Fruit fly (Drosophila melanogaster) whole organism, embryonic: ENCODE data around the gene Muc11A.

Experiments used
- ATbp ChIP-seq: fragments of 200-800 bp; sonication (Bioruptor generic); optimal IDR thresholded peaks from 2 replicates; lab custom pipeline; 2017; ENCODE audit warnings: missing biosample characterization, mild to moderate bottlenecking, missing genetic modification characterization, missing genetic modification reagents
- Atf-2 ChIP-seq: fragments of 200-800 bp; sonication (Bioruptor generic); optimal IDR thresholded peaks from 2 replicates; lab custom pipeline; 2016; ENCODE audit warnings: missing biosample characterization, missing genetic modification characterization
- Atf3 ChIP-seq: fragments of 200-800 bp; sonication (Bioruptor generic); optimal IDR thresholded peaks from 3 replicates; lab custom pipeline; 2016; ENCODE audit warnings: missing biosample characterization, missing genetic modification characterization
- B-H2 ChIP-seq: fragments of 200-800 bp; sonication (Bioruptor generic); optimal IDR thresholded peaks from 2 replicates; lab custom pipeline; 2018; ENCODE audit warnings: missing biosample characterization, mild to moderate bottlenecking, missing genetic modification characterization
- CG10209 ChIP-seq: fragments of 200-800 bp; sonication (Bioruptor generic); optimal IDR thresholded peaks from 3 replicates; lab custom pipeline; 2017; ENCODE audit warnings: missing biosample characterization, mild to moderate bottlenecking, missing genetic modification characterization, missing genetic modification reagents
- CG10366 ChIP-seq: fragments of 200-800 bp; sonication (Bioruptor generic); IDR thresholded peaks from 2 replicates; pipeline ENCODE4 v1.3.6; 2022; ENCODE audit warnings: missing biosample characterization, missing genetic modification characterization
- CG10654 ChIP-seq: fragments of 200-800 bp; sonication (Bioruptor generic); optimal IDR thresholded peaks from 2 replicates; lab custom pipeline; 2016; ENCODE audit warnings: missing biosample characterization, missing genetic modification characterization
- CG11085 ChIP-seq: fragments of 200-800 bp; sonication (Bioruptor generic); IDR thresholded peaks from 2 replicates; pipeline ENCODE4 v1.3.6; 2022; ENCODE audit warnings: missing biosample characterization, missing genetic modification characterization
- CG11723 ChIP-seq: fragments of 200-800 bp; sonication (Bioruptor generic); optimal IDR thresholded peaks from 2 replicates; lab custom pipeline; 2017; ENCODE audit warnings: missing biosample characterization, mild to moderate bottlenecking, missing genetic modification characterization
- CG12942 ChIP-seq: fragments of 200-800 bp; sonication (Bioruptor generic); optimal IDR thresholded peaks from 3 replicates; lab custom pipeline; 2016; ENCODE audit warnings: missing biosample characterization, missing genetic modification characterization
- CG15011 ChIP-seq: fragments of 200-800 bp; sonication (Bioruptor generic); optimal IDR thresholded peaks from 3 replicates; lab custom pipeline; 2018; ENCODE audit warnings: missing biosample characterization, mild to moderate bottlenecking, missing genetic modification characterization
- CG15073 ChIP-seq: fragments of 200-800 bp; sonication (Bioruptor generic); optimal IDR thresholded peaks from 2 replicates; lab custom pipeline; 2016; ENCODE audit warnings: missing biosample characterization, missing genetic modification characterization
- CG16815 ChIP-seq: fragments of 200-800 bp; sonication (Bioruptor generic); optimal IDR thresholded peaks from 3 replicates; lab custom pipeline; 2017; ENCODE audit warnings: missing biosample characterization, mild to moderate bottlenecking, missing genetic modification characterization
- CG18011 ChIP-seq: fragments of 200-800 bp; sonication (Bioruptor generic); optimal IDR thresholded peaks from 2 replicates; lab custom pipeline; 2017; ENCODE audit warnings: missing biosample characterization, missing genetic modification characterization, mild to moderate bottlenecking, moderate library complexity, missing genotype
- CG30403 ChIP-seq: fragments of 200-800 bp; sonication (Bioruptor generic); optimal IDR thresholded peaks from 3 replicates; lab custom pipeline; 2016; ENCODE audit warnings: missing biosample characterization, missing genetic modification characterization
- CG31365 ChIP-seq: fragments of 200-800 bp; sonication (Bioruptor generic); optimal IDR thresholded peaks from 2 replicates; lab custom pipeline; 2018; ENCODE audit warnings: missing biosample characterization, mild to moderate bottlenecking, missing genetic modification characterization
- CG3163 ChIP-seq: fragments of 200-800 bp; sonication (Bioruptor generic); optimal IDR thresholded peaks from 3 replicates; lab custom pipeline; 2016; ENCODE audit warnings: missing biosample characterization, missing genetic modification characterization
- CG3281 ChIP-seq: fragments of 200-800 bp; sonication (Bioruptor generic); optimal IDR thresholded peaks from 3 replicates; lab custom pipeline; 2017; ENCODE audit warnings: missing biosample characterization, mild to moderate bottlenecking, missing genetic modification characterization
- CG6254 ChIP-seq: fragments of 200-800 bp; sonication (Bioruptor generic); optimal IDR thresholded peaks from 3 replicates; lab custom pipeline; 2017; ENCODE audit warnings: mild to moderate bottlenecking, missing biosample characterization, missing genetic modification reagents, missing genetic modification characterization
- CG6683 ChIP-seq: fragments of 200-800 bp; sonication (Bioruptor generic); optimal IDR thresholded peaks from 2 replicates; lab custom pipeline; 2017; ENCODE audit warnings: missing biosample characterization, mild to moderate bottlenecking, missing genetic modification characterization, missing genetic modification reagents
- CG6813 ChIP-seq: fragments of 200-800 bp; sonication (Bioruptor generic); optimal IDR thresholded peaks from 2 replicates; lab custom pipeline; 2017; ENCODE audit warnings: missing biosample characterization, missing genetic modification characterization, mild to moderate bottlenecking, moderate library complexity, missing genetic modification reagents
- CG7839 ChIP-seq: fragments of 200-800 bp; sonication (Bioruptor generic); optimal IDR thresholded peaks from 3 replicates; lab custom pipeline; 2018; ENCODE audit warnings: missing biosample characterization, mild to moderate bottlenecking, missing genetic modification characterization, moderate library complexity
- CG7928 ChIP-seq: fragments of 200-800 bp; sonication (Bioruptor generic); optimal IDR thresholded peaks from 2 replicates; lab custom pipeline; 2017; ENCODE audit warnings: missing biosample characterization, mild to moderate bottlenecking, missing genetic modification characterization
- CG7963 ChIP-seq: fragments of 200-800 bp; sonication (Bioruptor generic); IDR thresholded peaks from 3 replicates; pipeline ENCODE4 v1.3.6; 2022; ENCODE audit warnings: missing biosample characterization, missing genetic modification characterization; ENCODE audit not compliant: partially characterized antibody
- CG7987 ChIP-seq: fragments of 200-800 bp; sonication (Bioruptor generic); optimal IDR thresholded peaks from 2 replicates; lab custom pipeline; 2018; ENCODE audit warnings: missing biosample characterization, mild to moderate bottlenecking, missing genetic modification characterization, moderate library complexity
- CG8290 ChIP-seq, 3 experiments: fragments of 200-800 bp; sonication (Bioruptor generic); optimal IDR thresholded peaks; 2 replicates each; lab custom pipeline; 2016 to 2019; ENCODE audit warnings: missing biosample characterization in 3 of 3, missing genetic modification characterization in 3 of 3, mild to moderate bottlenecking in 2 of 3, moderate library complexity in 1 of 3
- Doc2 ChIP-seq: fragments of 200-800 bp; sonication (Bioruptor generic); IDR thresholded peaks from 2 replicates; pipeline ENCODE4 v1.3.6; 2022; ENCODE audit warnings: missing biosample characterization, missing genetic modification characterization
- Gsc ChIP-seq: fragments of 200-800 bp; sonication (Bioruptor generic); IDR thresholded peaks from 2 replicates; pipeline ENCODE4 v1.3.6; 2022; ENCODE audit warnings: missing biosample characterization, missing genetic modification characterization
- H15 ChIP-seq: fragments of 200-800 bp; sonication (Bioruptor generic); IDR thresholded peaks from 3 replicates; pipeline ENCODE4 v1.3.6; 2022; ENCODE audit warnings: missing biosample characterization, missing genetic modification characterization
- Hr78 ChIP-seq, 2 experiments: fragments of 200-800 bp in 1 of 2; fragments of >200 bp in 1 of 2; sonication (Bioruptor generic) in 1 of 2; optimal IDR thresholded peaks; 2 replicates each; lab custom pipeline; 2017 to 2019; ENCODE audit warnings: missing biosample characterization in 2 of 2, missing genetic modification characterization in 2 of 2, mild to moderate bottlenecking in 1 of 2, moderate library complexity in 1 of 2
- Mrtf ChIP-seq: fragments of 200-800 bp; sonication (Bioruptor generic); IDR thresholded peaks from 3 replicates; pipeline ENCODE4 v1.3.6; 2022; ENCODE audit warnings: missing biosample characterization, missing genetic modification characterization
- Myb ChIP-seq: fragments of 200-800 bp; sonication (Bioruptor generic); optimal IDR thresholded peaks from 2 replicates; lab custom pipeline; 2016; ENCODE audit warnings: missing biosample characterization, missing genetic modification characterization
- Pdp1 ChIP-seq, 2 experiments: fragments of 200-800 bp; sonication (Bioruptor generic); optimal IDR thresholded peaks; 3 replicates each; lab custom pipeline; 2016; ENCODE audit warnings: missing biosample characterization in 2 of 2, missing genetic modification characterization in 2 of 2, mild to moderate bottlenecking in 1 of 2, moderate library complexity in 1 of 2
- bsh ChIP-seq, 2 experiments: fragments of 200-800 bp; sonication (Bioruptor generic); optimal IDR thresholded peaks; 2 replicates each; lab custom pipeline; 2017 to 2018; ENCODE audit warnings: mild to moderate bottlenecking in 2 of 2, missing biosample characterization in 2 of 2, missing genetic modification characterization in 2 of 2, moderate library complexity in 1 of 2
- croc ChIP-seq: fragments of 200-800 bp; sonication (Bioruptor generic); conservative IDR thresholded peaks from 3 replicates; pipeline ENCODE4 v1.3.6; 2022; ENCODE audit warnings: missing biosample characterization, missing genetic modification characterization
- emc ChIP-seq: fragments of 200-800 bp; sonication (Bioruptor generic); optimal IDR thresholded peaks from 2 replicates; lab custom pipeline; 2016; ENCODE audit warnings: missing biosample characterization, missing genetic modification characterization
- esg ChIP-seq: fragments of 200-800 bp; sonication (Bioruptor generic); conservative IDR thresholded peaks from 2 replicates; pipeline ENCODE4 v1.3.6; 2022; ENCODE audit warnings: missing biosample characterization, missing genetic modification characterization
- gem ChIP-seq: fragments of 200-800 bp; sonication (Bioruptor generic); optimal IDR thresholded peaks from 2 replicates; lab custom pipeline; 2019; ENCODE audit warnings: missing biosample characterization, mild to moderate bottlenecking, missing genetic modification characterization, moderate library complexity
- hbn ChIP-seq: fragments of 200-800 bp; sonication (Bioruptor generic); IDR thresholded peaks from 2 replicates; pipeline ENCODE4 v1.3.6; 2022; ENCODE audit warnings: missing biosample characterization, missing genetic modification characterization; ENCODE audit not compliant: partially characterized antibody
- ken ChIP-seq: fragments of 200-800 bp; sonication (Bioruptor generic); IDR thresholded peaks from 3 replicates; pipeline ENCODE4 v1.3.6; 2022; ENCODE audit warnings: missing biosample characterization, missing genetic modification characterization
- kni ChIP-seq: fragments of 200-800 bp; sonication (Bioruptor generic); optimal IDR thresholded peaks from 3 replicates; lab custom pipeline; 2017; ENCODE audit warnings: mild to moderate bottlenecking, missing biosample characterization, missing genetic modification reagents, missing genetic modification characterization
- lab ChIP-seq: fragments of 200-800 bp; sonication (Bioruptor generic); optimal IDR thresholded peaks from 3 replicates; lab custom pipeline; 2017; ENCODE audit warnings: missing biosample characterization, missing genetic modification characterization, mild to moderate bottlenecking, moderate library complexity, missing genetic modification reagents
- lbe ChIP-seq: fragments of 200-800 bp; sonication (Bioruptor generic); optimal IDR thresholded peaks from 2 replicates; lab custom pipeline; 2016; ENCODE audit warnings: missing biosample characterization, mild to moderate bottlenecking, missing genetic modification characterization
- lilli ChIP-seq: fragments of 200-800 bp; sonication (Bioruptor generic); optimal IDR thresholded peaks from 3 replicates; lab custom pipeline; 2016; ENCODE audit warnings: missing biosample characterization, missing genetic modification characterization
- mam ChIP-seq: fragments of 200-800 bp; sonication (Bioruptor generic); optimal IDR thresholded peaks from 3 replicates; lab custom pipeline; 2016; ENCODE audit warnings: missing biosample characterization, missing genetic modification characterization
- nom ChIP-seq: fragments of 200-800 bp; sonication (Bioruptor generic); optimal IDR thresholded peaks from 2 replicates; lab custom pipeline; 2017; ENCODE audit warnings: missing biosample characterization, missing genetic modification characterization, mild to moderate bottlenecking, moderate library complexity, missing genetic modification reagents
- repo ChIP-seq: fragments of 200-800 bp; sonication (Bioruptor generic); optimal IDR thresholded peaks from 2 replicates; lab custom pipeline; 2016; ENCODE audit warnings: missing biosample characterization, missing genetic modification characterization
- row ChIP-seq: fragments of 200-800 bp; sonication (Bioruptor generic); IDR thresholded peaks from 3 replicates; pipeline ENCODE4 v1.3.6; 2022; ENCODE audit warnings: missing biosample characterization, missing genetic modification characterization

Gene Muc11A

DNA sequence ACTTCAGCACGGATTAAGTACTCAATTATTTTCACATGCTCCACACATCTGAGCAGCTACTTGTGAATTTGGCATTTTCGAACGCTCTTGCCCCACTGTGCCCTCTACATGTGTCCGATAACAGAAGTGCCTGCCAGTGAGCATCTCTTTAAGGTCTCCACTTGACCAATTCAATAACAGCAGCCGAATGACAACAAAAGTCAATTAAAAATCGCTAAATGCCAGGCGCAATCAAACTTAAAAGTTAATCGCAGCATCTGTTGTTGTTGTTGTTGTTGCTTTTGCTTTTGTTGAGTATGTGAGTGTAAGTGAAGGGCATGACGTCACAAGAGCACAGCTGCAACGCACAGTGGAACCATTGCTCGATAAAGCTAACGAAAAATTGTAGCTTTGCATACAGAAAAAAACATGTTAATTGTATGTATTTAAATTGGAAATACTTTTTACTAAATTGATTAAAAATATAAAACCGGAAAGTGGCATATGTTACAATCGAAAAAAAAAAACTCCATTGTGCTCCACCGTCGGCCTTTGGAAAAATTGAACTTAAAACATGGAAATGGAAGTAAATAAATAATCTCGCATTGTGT lies 44.7 kb upstream of the Muc11A start (continued):
- TF ChIP-seq CG16815 (GFP tag; lab: Kevin White, UChicago) (no peak), CG7839 (tag; lab: Kevin White, UChicago) (peak; percentile 44), CG6813 (GFP tag; lab: Kevin White, UChicago) (peak; percentile 13), H15 (0 out of 3 replicates have a peak, but pooled peaks have one; percentile 7), nom (peak; percentile 12), lbe (peak; percentile 9), mam (GFP tag; lab: Kevin White, UChicago) (no peak), CG10209 (GFP tag; lab: Kevin White, UChicago) (peak; percentile 16), B-H2 (GFP tag; lab: Kevin White, UChicago) (no peak), repo (no peak), CG7963 (no peak), CG15073 (GFP tag; lab: Kevin White, UChicago) (no peak), ken (GFP tag; lab: Robert Waterston, UW) (peak; percentile 57; the same call in 1 of the 3 replicates), Myb (GFP tag; lab: Kevin White, UChicago) (no peak), CG3281 (GFP tag; lab: Kevin White, UChicago) (no peak), hbn (GFP tag; lab: Robert Waterston, UW) (peak; percentile 25; the same call in 1 of the 2 replicates), row (peak; percentile 69), lab (GFP tag; lab: Kevin White, UChicago) (no peak), CG7928 (no peak), Pdp1 (GFP tag; optimal IDR thresholded peaks at IDR 0.05; lab: Kevin White, UChicago) (peak in 1 of 2 experiments; percentile 27), lilli (GFP tag; lab: Kevin White, UChicago) (peak; percentile 26), CG8290 (GFP tag; optimal IDR thresholded peaks at IDR 0.05; lab: Kevin White, UChicago) (no peak), CG8290 (tag; optimal IDR thresholded peaks at IDR 0.05; lab: Kevin White, UChicago) (peak in 1 of 2 experiments; percentile 29), kni (GFP tag; lab: Kevin White, UChicago) (no peak), CG30403 (GFP tag; lab: Kevin White, UChicago) (peak; percentile 36), emc (GFP tag; lab: Kevin White, UChicago) (no peak), CG6683 (GFP tag; lab: Kevin White, UChicago) (no peak), Atf3 (GFP tag; lab: Kevin White, UChicago) (no peak), esg (GFP tag; lab: Robert Waterston, UW) (peak; percentile 7; the same call in 1 of the 2 replicates), Atf-2 (GFP tag; lab: Kevin White, UChicago) (peak; percentile 13), Doc2 (GFP tag; lab: Robert Waterston, UW) (no peak), Mrtf (no peak), gem (peak; percentile 56), CG18011 (GFP tag; lab: Kevin White, UChicago) (no peak), CG3163 (GFP tag; lab: Kevin White, UChicago) (no peak), CG10654 (GFP tag; lab: Kevin White, UChicago) (no peak), Gsc (GFP tag; lab: Robert Waterston, UW) (no peak), ATbp (no peak), CG7987 (GFP tag; lab: Kevin White, UChicago) (no peak), bsh (GFP tag; optimal IDR thresholded peaks at IDR 0.05; lab: Kevin White, UChicago) (peak in 1 of 2 experiments; percentile 39), Hr78 (GFP tag; optimal IDR thresholded peaks at IDR 0.05; lab: Kevin White, UChicago) (no peak), CG10366 (peak; percentile 34), croc (GFP tag; lab: Robert Waterston, UW) (no peak), CG31365 (no peak), CG6254 (peak; percentile 2), CG11085 (GFP tag; lab: Robert Waterston, UW) (no peak), CG11723 (GFP tag; lab: Kevin White, UChicago) (no peak), CG15011 (GFP tag; lab: Kevin White, UChicago) (no peak), CG12942 (GFP tag; lab: Kevin White, UChicago) (no peak)
